Worm (Caenorhabditis elegans): ENCODE measurements around the gene ins-15.

ce11 chrII:6768014-6768413 lies 23.5 kb upstream of the ins-15 start, which contains the start of gene F41G3.18:
- TF ChIP-seq snpc-4 (tag; optimal IDR thresholded peaks at IDR 0.05) (no peak), lsy-2 (tag; optimal IDR thresholded peaks at IDR 0.05) (no peak), unc-62 (GFP tag; optimal IDR thresholded peaks at IDR 0.05) (no peak)

Data from whole organism, mixed stage, embryonic.